Worm (Caenorhabditis elegans): ENCODE results near the gene B0284.3.

ce11 chrIII:4357438-4357837 is 22.2 kb downstream of the B0284.3 start:
- TF ChIP-seq pqm-1 (tag; optimal IDR thresholded peaks at IDR 0.05): no peak
- TF ChIP-seq nhr-85 (tag): no peak
- TF ChIP-seq ama-1 (optimal IDR thresholded peaks at IDR 0.05): no peak
- TF ChIP-seq unc-30 (tag; optimal IDR thresholded peaks at IDR 0.05): no peak
- no peak for TF ChIP-seq ztf-11 (tag; optimal IDR thresholded peaks at IDR 0.05)
- no peak for TF ChIP-seq nhr-12 (tag; optimal IDR thresholded peaks at IDR 0.05)
- TF ChIP-seq lsy-2 (tag; optimal IDR thresholded peaks at IDR 0.05): no peak
- TF ChIP-seq nhr-11 (tag; optimal IDR thresholded peaks at IDR 0.05): no peak
- TF ChIP-seq fos-1 (tag; optimal IDR thresholded peaks at IDR 0.05): no peak
